Fruit fly (Drosophila melanogaster) whole organism, embryonic: ENCODE measurements around the gene NijB.

Experiments
- Adf1 ChIP-seq: fragments of 200-800 bp; sonication (Bioruptor generic); IDR thresholded peaks from 2 replicates; pipeline ENCODE4 v1.3.6; 2022; ENCODE audit warnings: missing biosample characterization, missing genetic modification characterization
- Bdp1 ChIP-seq: fragments of 200-800 bp; sonication (Bioruptor generic); optimal IDR thresholded peaks from 3 replicates; lab custom pipeline; 2016; ENCODE audit warnings: missing biosample characterization, missing genetic modification characterization
- CG10147 ChIP-seq: fragments of 200-800 bp; sonication (Bioruptor generic); optimal IDR thresholded peaks from 2 replicates; lab custom pipeline; 2019; ENCODE audit warnings: missing biosample characterization, mild to moderate bottlenecking, missing genetic modification characterization, moderate library complexity
- CG10959 ChIP-seq: fragments of 200-800 bp; sonication (Bioruptor generic); IDR thresholded peaks from 2 replicates; pipeline ENCODE4 v1.3.6; 2022; ENCODE audit warnings: missing biosample characterization, missing genetic modification characterization
- CG12219 ChIP-seq: fragments of 200-800 bp; sonication (Bioruptor generic); optimal IDR thresholded peaks from 3 replicates; lab custom pipeline; 2018; ENCODE audit warnings: missing biosample characterization, mild to moderate bottlenecking, missing genetic modification characterization
- CG13287 ChIP-seq: fragments of 200-800 bp; sonication (Bioruptor generic); IDR thresholded peaks from 2 replicates; pipeline ENCODE4 v1.3.6; 2022; ENCODE audit warnings: missing biosample characterization, missing genetic modification characterization; ENCODE audit not compliant: partially characterized antibody
- CG13296 ChIP-seq: fragments of 200-800 bp; sonication (Bioruptor generic); optimal IDR thresholded peaks from 3 replicates; lab custom pipeline; 2018; ENCODE audit warnings: missing biosample characterization, mild to moderate bottlenecking, missing genetic modification characterization
- CG14050 ChIP-seq: fragments of 200-800 bp; sonication (Bioruptor generic); IDR thresholded peaks from 3 replicates; pipeline ENCODE4 v1.3.6; 2022; ENCODE audit warnings: missing biosample characterization, missing genetic modification characterization
- CG15696 ChIP-seq: fragments of 200-800 bp; sonication (Bioruptor generic); optimal IDR thresholded peaks from 2 replicates; lab custom pipeline; 2019; ENCODE audit warnings: missing biosample characterization, mild to moderate bottlenecking, missing genetic modification characterization, moderate library complexity
- CG17328 ChIP-seq: fragments of 200-800 bp; sonication (Bioruptor generic); IDR thresholded peaks from 2 replicates; pipeline ENCODE4 v1.3.6; 2022; ENCODE audit warnings: missing biosample characterization, missing genetic modification characterization
- CG17829 ChIP-seq: fragments of 200-800 bp; optimal IDR thresholded peaks from 2 replicates; lab custom pipeline; 2019; ENCODE audit warnings: missing biosample characterization, mild to moderate bottlenecking, missing genetic modification characterization, moderate library complexity
- CG17912 ChIP-seq: fragments of 200-800 bp; sonication (Bioruptor generic); optimal IDR thresholded peaks from 2 replicates; lab custom pipeline; 2018; ENCODE audit warnings: missing biosample characterization, mild to moderate bottlenecking, missing genetic modification characterization
- CG1792 ChIP-seq: fragments of 200-800 bp; sonication (Bioruptor generic); optimal IDR thresholded peaks from 2 replicates; lab custom pipeline; 2016; ENCODE audit warnings: missing biosample characterization, missing genetic modification characterization
- CG18476 ChIP-seq: fragments of 200-800 bp; sonication (Bioruptor generic); optimal IDR thresholded peaks from 2 replicates; lab custom pipeline; 2016; ENCODE audit warnings: missing biosample characterization, mild to moderate bottlenecking, missing genetic modification characterization
- CG18619 ChIP-seq: fragments of 200-800 bp; sonication (Bioruptor generic); optimal IDR thresholded peaks from 3 replicates; lab custom pipeline; 2017; ENCODE audit warnings: missing biosample characterization, mild to moderate bottlenecking, missing genetic modification characterization
- CG2120 ChIP-seq: fragments of 200-800 bp; sonication (Bioruptor generic); optimal IDR thresholded peaks from 3 replicates; lab custom pipeline; 2016; ENCODE audit warnings: missing biosample characterization, missing genetic modification characterization
- CG30431 ChIP-seq: fragments of 200-800 bp; sonication (Bioruptor generic); optimal IDR thresholded peaks from 2 replicates; lab custom pipeline; 2017; ENCODE audit warnings: missing biosample characterization, missing genetic modification characterization
- CG4328 ChIP-seq: fragments of 200-800 bp; sonication (Bioruptor generic); optimal IDR thresholded peaks from 3 replicates; lab custom pipeline; 2017; ENCODE audit warnings: missing biosample characterization, missing genetic modification reagents, missing genetic modification characterization
- CG4360 ChIP-seq: fragments of 200-800 bp; sonication (Bioruptor generic); IDR thresholded peaks from 2 replicates; pipeline ENCODE4 v1.3.6; 2022; ENCODE audit warnings: missing biosample characterization, missing genetic modification characterization
- CG4617 ChIP-seq: fragments of 200-800 bp; sonication (Bioruptor generic); optimal IDR thresholded peaks from 3 replicates; lab custom pipeline; 2016; ENCODE audit warnings: missing biosample characterization, missing genetic modification characterization, borderline replicate concordance
- CG6683 ChIP-seq: fragments of 200-800 bp; sonication (Bioruptor generic); optimal IDR thresholded peaks from 2 replicates; lab custom pipeline; 2017; ENCODE audit warnings: missing biosample characterization, mild to moderate bottlenecking, missing genetic modification characterization, missing genetic modification reagents
- CG7839 ChIP-seq: fragments of 200-800 bp; sonication (Bioruptor generic); optimal IDR thresholded peaks from 3 replicates; lab custom pipeline; 2018; ENCODE audit warnings: missing biosample characterization, mild to moderate bottlenecking, missing genetic modification characterization, moderate library complexity
- CG7963 ChIP-seq: fragments of 200-800 bp; sonication (Bioruptor generic); IDR thresholded peaks from 3 replicates; pipeline ENCODE4 v1.3.6; 2022; ENCODE audit warnings: missing biosample characterization, missing genetic modification characterization; ENCODE audit not compliant: partially characterized antibody
- CG7987 ChIP-seq: fragments of 200-800 bp; sonication (Bioruptor generic); optimal IDR thresholded peaks from 2 replicates; lab custom pipeline; 2018; ENCODE audit warnings: missing biosample characterization, mild to moderate bottlenecking, missing genetic modification characterization, moderate library complexity
- Dip2 ChIP-seq: fragments of 200-800 bp; sonication (Bioruptor generic); IDR thresholded peaks from 2 replicates; pipeline ENCODE4 v1.3.6; 2022; ENCODE audit warnings: missing biosample characterization, missing genetic modification characterization
- Doc2 ChIP-seq: fragments of 200-800 bp; sonication (Bioruptor generic); IDR thresholded peaks from 2 replicates; pipeline ENCODE4 v1.3.6; 2022; ENCODE audit warnings: missing biosample characterization, missing genetic modification characterization
- GATAe ChIP-seq: fragments of 200-800 bp; sonication (Bioruptor generic); conservative IDR thresholded peaks from 2 replicates; pipeline ENCODE4 v1.3.6; 2022; ENCODE audit warnings: missing biosample characterization, missing genetic modification characterization
- Rx ChIP-seq: fragments of 200-800 bp; sonication (Bioruptor generic); IDR thresholded peaks from 2 replicates; pipeline ENCODE4 v1.3.6; 2022; ENCODE audit warnings: missing biosample characterization, missing genetic modification characterization
- Ssrp ChIP-seq: fragments of 200-800 bp; sonication (Bioruptor generic); optimal IDR thresholded peaks from 2 replicates; lab custom pipeline; 2018; ENCODE audit warnings: missing biosample characterization, mild to moderate bottlenecking, missing genetic modification characterization, moderate library complexity
- Vsx1 ChIP-seq: fragments of 200-800 bp; sonication (Bioruptor generic); optimal IDR thresholded peaks from 2 replicates; lab custom pipeline; 2017; ENCODE audit warnings: missing biosample characterization, mild to moderate bottlenecking, missing genetic modification characterization, missing genetic modification reagents
- cad ChIP-seq: fragments of >200 bp; optimal IDR thresholded peaks from 2 replicates; lab custom pipeline; 2017; ENCODE audit warnings: missing biosample characterization, missing genetic modification characterization
- cas ChIP-seq: fragments of 200-800 bp; sonication (Bioruptor generic); IDR thresholded peaks from 2 replicates; pipeline ENCODE4 v1.3.6; 2022; ENCODE audit warnings: missing biosample characterization, missing genetic modification characterization
- cwo ChIP-seq: fragments of 200-800 bp; sonication (Bioruptor generic); optimal IDR thresholded peaks from 3 replicates; lab custom pipeline; 2017; ENCODE audit warnings: missing biosample characterization, missing genetic modification characterization, mild to moderate bottlenecking, moderate library complexity, missing genetic modification reagents
- disco-r ChIP-seq: fragments of 200-800 bp; sonication (Bioruptor generic); optimal IDR thresholded peaks from 2 replicates; lab custom pipeline; 2016; ENCODE audit warnings: missing biosample characterization, missing genetic modification characterization
- ems ChIP-seq: fragments of 200-800 bp; sonication (Bioruptor generic); optimal IDR thresholded peaks from 3 replicates; lab custom pipeline; 2016; ENCODE audit warnings: missing biosample characterization, missing genetic modification characterization
- fu2 ChIP-seq: fragments of 200-800 bp; sonication (Bioruptor generic); optimal IDR thresholded peaks from 2 replicates; lab custom pipeline; 2016; ENCODE audit warnings: missing biosample characterization, missing genetic modification characterization
- gem ChIP-seq: fragments of 200-800 bp; sonication (Bioruptor generic); optimal IDR thresholded peaks from 2 replicates; lab custom pipeline; 2019; ENCODE audit warnings: missing biosample characterization, mild to moderate bottlenecking, missing genetic modification characterization, moderate library complexity
- grau ChIP-seq: fragments of 200-800 bp; optimal IDR thresholded peaks from 3 replicates; lab custom pipeline; 2019; ENCODE audit warnings: missing biosample characterization, mild to moderate bottlenecking, missing genetic modification characterization, moderate library complexity
- insv ChIP-seq, 2 experiments: fragments of 200-800 bp; sonication (Bioruptor generic); optimal IDR thresholded peaks; 3 replicates each; lab custom pipeline; 2016 to 2018; ENCODE audit warnings: missing biosample characterization in 2 of 2, missing genetic modification characterization in 2 of 2
- inv ChIP-seq: fragments of 200-800 bp; sonication (Bioruptor generic); IDR thresholded peaks from 2 replicates; pipeline ENCODE4 v1.3.6; 2022; ENCODE audit warnings: missing biosample characterization, missing genetic modification characterization; ENCODE audit not compliant: partially characterized antibody
- kni ChIP-seq: fragments of 200-800 bp; sonication (Bioruptor generic); optimal IDR thresholded peaks from 3 replicates; lab custom pipeline; 2017; ENCODE audit warnings: mild to moderate bottlenecking, missing biosample characterization, missing genetic modification reagents, missing genetic modification characterization
- lab ChIP-seq: fragments of 200-800 bp; sonication (Bioruptor generic); optimal IDR thresholded peaks from 3 replicates; lab custom pipeline; 2017; ENCODE audit warnings: missing biosample characterization, missing genetic modification characterization, mild to moderate bottlenecking, moderate library complexity, missing genetic modification reagents
- pita ChIP-seq: fragments of 200-800 bp; sonication (Bioruptor generic); optimal IDR thresholded peaks from 2 replicates; lab custom pipeline; 2017; ENCODE audit warnings: missing biosample characterization, mild to moderate bottlenecking, missing genetic modification characterization
- psq ChIP-seq: fragments of 200-800 bp; sonication (Bioruptor generic); optimal IDR thresholded peaks from 2 replicates; lab custom pipeline; 2017; ENCODE audit warnings: missing biosample characterization, missing genetic modification characterization
- pum ChIP-seq: fragments of 200-800 bp; sonication (Bioruptor generic); optimal IDR thresholded peaks from 2 replicates; lab custom pipeline; 2016; ENCODE audit warnings: missing biosample characterization, missing genetic modification characterization
- sens-2 ChIP-seq: fragments of 200-800 bp; sonication (Bioruptor generic); IDR thresholded peaks from 2 replicates; pipeline ENCODE4 v1.3.6; 2022; ENCODE audit warnings: missing biosample characterization, missing genetic modification characterization
- sisA ChIP-seq: fragments of 200-800 bp; sonication (Bioruptor generic); IDR thresholded peaks from 2 replicates; pipeline ENCODE4 v1.3.6; 2022; ENCODE audit warnings: missing biosample characterization, missing genetic modification characterization
- slbo ChIP-seq: fragments of 200-800 bp; sonication (Bioruptor generic); IDR thresholded peaks from 2 replicates; pipeline ENCODE4 v1.3.6; 2022; ENCODE audit warnings: missing biosample characterization, missing genetic modification characterization
- sr ChIP-seq: fragments of 200-800 bp; sonication (Bioruptor generic); IDR thresholded peaks from 3 replicates; pipeline ENCODE4 v1.3.6; 2022; ENCODE audit warnings: missing biosample characterization, missing genetic modification characterization
- stwl ChIP-seq: fragments of 200-800 bp; sonication (Bioruptor generic); optimal IDR thresholded peaks from 3 replicates; lab custom pipeline; 2018; ENCODE audit warnings: missing biosample characterization, mild to moderate bottlenecking, missing genetic modification characterization, moderate library complexity
- ttk ChIP-seq: fragments of 200-800 bp; sonication (Bioruptor generic); IDR thresholded peaks from 2 replicates; pipeline ENCODE4 v2.1.2; 2022; ENCODE audit warnings: missing biosample characterization, missing genetic modification characterization

Gene NijB

DNA sequence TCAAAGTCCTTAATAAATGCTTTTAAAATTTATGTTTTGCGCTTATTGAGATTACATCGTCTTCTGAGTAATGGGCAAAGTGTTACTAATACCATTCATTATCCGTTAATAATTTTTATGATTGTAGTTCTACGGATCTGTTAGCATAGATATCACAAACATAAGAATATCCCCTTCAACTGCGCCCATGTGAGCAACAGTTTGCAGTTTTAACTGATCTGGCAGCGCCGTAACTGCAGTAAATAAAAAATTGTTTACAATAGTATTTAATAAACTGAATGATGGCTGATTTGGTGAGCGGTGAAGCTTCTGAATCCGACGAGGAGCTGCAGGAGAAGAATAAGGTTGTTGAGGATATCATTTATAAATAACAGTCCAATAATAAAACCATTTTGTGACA lies 22.2 kb upstream of the NijB start, which contains the start of gene Blos3 (continued):
- peak; percentile 16; the same call in 1 of the 2 replicates for TF ChIP-seq Rx (GFP tag; lab: Robert Waterston, UW)
- TF ChIP-seq cwo (GFP tag; lab: Kevin White, UChicago), result no peak
- no peak for TF ChIP-seq cas (GFP tag; lab: Robert Waterston, UW)
- TF ChIP-seq CG7987, result peak; percentile 46
- no peak for TF ChIP-seq pita (GFP tag; lab: Kevin White, UChicago)
- TF ChIP-seq grau, result peak; percentile 47
- TF ChIP-seq CG30431 (GFP tag; lab: Kevin White, UChicago), result no peak
- no peak for TF ChIP-seq CG10147 (GFP tag; lab: Kevin White, UChicago)
- TF ChIP-seq CG17328 (GFP tag; lab: Robert Waterston, UW), result peak; percentile 27; the same call in 1 of the 2 replicates
- no peak for TF ChIP-seq ems
- TF ChIP-seq inv (GFP tag; lab: Robert Waterston, UW), result no peak
- peak; percentile 16 for TF ChIP-seq fu2 (GFP tag; lab: Kevin White, UChicago)
- no peak for TF ChIP-seq CG6683 (GFP tag; lab: Kevin White, UChicago)
- peak; percentile 17 for TF ChIP-seq CG4328 (GFP tag; lab: Kevin White, UChicago)
- TF ChIP-seq sr (GFP tag; lab: Robert Waterston, UW), result no peak
- TF ChIP-seq Dip2 (GFP tag; lab: Robert Waterston, UW), result no peak
- TF ChIP-seq disco-r, result no peak
- peak; percentile 51 for TF ChIP-seq CG17912 (GFP tag; lab: Kevin White, UChicago)
- peak; percentile 21 for TF ChIP-seq CG18476 (GFP tag; lab: Kevin White, UChicago)
- no peak for TF ChIP-seq cad (GFP tag; lab: Kevin White, UChicago)
- no peak for TF ChIP-seq CG10959
- TF ChIP-seq kni (GFP tag; lab: Kevin White, UChicago), result no peak
- peak; percentile 14; the same call in 1 of the 2 replicates for TF ChIP-seq sisA (GFP tag; lab: Robert Waterston, UW)
- peak; percentile 25; the same call in 1 of the 2 replicates for TF ChIP-seq ttk (GFP tag; lab: Robert Waterston, UW)
- peak; percentile 0 for TF ChIP-seq CG18619 (GFP tag; lab: Kevin White, UChicago)
- peak; percentile 40 for TF ChIP-seq CG15696 (tag; lab: Kevin White, UChicago)
- peak; percentile 33; the same call in 1 of the 2 replicates for TF ChIP-seq CG13287 (GFP tag; lab: Robert Waterston, UW)
- peak; percentile 71 for TF ChIP-seq CG2120 (GFP tag; lab: Kevin White, UChicago)
- no peak for TF ChIP-seq Adf1 (GFP tag; lab: Robert Waterston, UW)
- TF ChIP-seq CG1792 (GFP tag; lab: Kevin White, UChicago), result peak; percentile 39
- TF ChIP-seq pum, result peak; percentile 60
- TF ChIP-seq CG4617 (GFP tag; lab: Kevin White, UChicago), result peak; percentile 46
- peak; percentile 76 for TF ChIP-seq gem (tag; lab: Kevin White, UChicago)
- TF ChIP-seq psq (GFP tag; lab: Kevin White, UChicago), result no peak
- no peak for TF ChIP-seq Bdp1 (GFP tag; lab: Kevin White, UChicago)
- no peak for TF ChIP-seq CG4360 (GFP tag; lab: Robert Waterston, UW)
- TF ChIP-seq insv (GFP tag; optimal IDR thresholded peaks at IDR 0.05; lab: Kevin White, UChicago), result no peak
- no peak for TF ChIP-seq GATAe (GFP tag; lab: Robert Waterston, UW)
- no peak for TF ChIP-seq sens-2 (GFP tag; lab: Robert Waterston, UW)
- TF ChIP-seq Doc2 (GFP tag; lab: Robert Waterston, UW), result no peak
- TF ChIP-seq Ssrp, result peak; percentile 39
- TF ChIP-seq CG14050 (GFP tag; lab: Robert Waterston, UW), result no peak
- TF ChIP-seq CG13296 (GFP tag; lab: Kevin White, UChicago), result peak; percentile 27
- TF ChIP-seq stwl (tag; lab: Kevin White, UChicago), result peak; percentile 72
- no peak for TF ChIP-seq CG7963 (GFP tag; lab: Robert Waterston, UW)
- no peak for TF ChIP-seq lab (GFP tag; lab: Kevin White, UChicago)
- peak; percentile 45 for TF ChIP-seq CG17829 (tag; lab: Kevin White, UChicago)
- TF ChIP-seq CG12219 (GFP tag; lab: Kevin White, UChicago), result peak; percentile 9
- TF ChIP-seq CG7839 (tag; lab: Kevin White, UChicago), result no peak
- no peak for TF ChIP-seq Vsx1 (GFP tag; lab: Kevin White, UChicago)
- TF ChIP-seq slbo (GFP tag; lab: Robert Waterston, UW), result peak; percentile 65
